Worm (Caenorhabditis elegans): Measurements from ENCODE around the gene gcy-23.

- TF ChIP-seq elt-1 (tag; optimal IDR thresholded peaks at IDR 0.05): no peak
- no peak for TF ChIP-seq sea-2 (GFP tag; optimal IDR thresholded peaks at IDR 0.05)
- TF ChIP-seq ceh-82 (tag; optimal IDR thresholded peaks at IDR 0.05): no peak
- no peak for TF ChIP-seq nhr-237 (tag; optimal IDR thresholded peaks at IDR 0.05)
Observed at ce11 chrIV:3299229-3299628, 10.1 kb upstream of the gcy-23 start.
